Worm (Caenorhabditis elegans): Measurements from ENCODE around the gene nhr-261.

DNA sequence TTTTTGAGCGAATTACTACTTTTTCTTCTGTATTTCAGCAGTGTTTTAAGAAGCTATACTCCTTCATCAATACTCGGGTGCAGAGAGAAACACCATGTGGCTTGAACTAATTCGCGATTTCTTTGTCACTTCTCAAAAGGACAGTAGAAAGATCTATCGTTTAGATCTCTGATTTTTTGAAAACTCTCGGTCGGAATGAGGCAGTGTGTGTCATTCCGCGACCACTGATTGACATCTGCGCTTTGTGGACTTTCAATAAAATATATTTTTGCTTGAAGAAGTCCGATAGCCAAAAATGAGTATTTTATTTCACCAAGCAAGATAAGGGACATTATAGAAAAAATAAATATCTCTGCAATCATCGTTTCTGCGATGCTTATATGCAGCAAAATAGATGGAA is 2.5 kb downstream of the nhr-261 start:
- no peak for TF ChIP-seq lsy-2 (tag; optimal IDR thresholded peaks at IDR 0.05)
- TF ChIP-seq ceh-82 (tag; optimal IDR thresholded peaks at IDR 0.05), result no peak
- TF ChIP-seq set-16 (GFP tag; IDR thresholded peaks at IDR 0.05), result no peak
- no peak for TF ChIP-seq ztf-7 (tag; optimal IDR thresholded peaks at IDR 0.05)
- no peak for TF ChIP-seq egl-27 (tag; optimal IDR thresholded peaks at IDR 0.05)
- no peak for TF ChIP-seq snpc-4 (tag; optimal IDR thresholded peaks at IDR 0.05)
